Fruit fly (Drosophila melanogaster): ENCODE data around the gene CG3744.

CG3744 gene

DNA sequence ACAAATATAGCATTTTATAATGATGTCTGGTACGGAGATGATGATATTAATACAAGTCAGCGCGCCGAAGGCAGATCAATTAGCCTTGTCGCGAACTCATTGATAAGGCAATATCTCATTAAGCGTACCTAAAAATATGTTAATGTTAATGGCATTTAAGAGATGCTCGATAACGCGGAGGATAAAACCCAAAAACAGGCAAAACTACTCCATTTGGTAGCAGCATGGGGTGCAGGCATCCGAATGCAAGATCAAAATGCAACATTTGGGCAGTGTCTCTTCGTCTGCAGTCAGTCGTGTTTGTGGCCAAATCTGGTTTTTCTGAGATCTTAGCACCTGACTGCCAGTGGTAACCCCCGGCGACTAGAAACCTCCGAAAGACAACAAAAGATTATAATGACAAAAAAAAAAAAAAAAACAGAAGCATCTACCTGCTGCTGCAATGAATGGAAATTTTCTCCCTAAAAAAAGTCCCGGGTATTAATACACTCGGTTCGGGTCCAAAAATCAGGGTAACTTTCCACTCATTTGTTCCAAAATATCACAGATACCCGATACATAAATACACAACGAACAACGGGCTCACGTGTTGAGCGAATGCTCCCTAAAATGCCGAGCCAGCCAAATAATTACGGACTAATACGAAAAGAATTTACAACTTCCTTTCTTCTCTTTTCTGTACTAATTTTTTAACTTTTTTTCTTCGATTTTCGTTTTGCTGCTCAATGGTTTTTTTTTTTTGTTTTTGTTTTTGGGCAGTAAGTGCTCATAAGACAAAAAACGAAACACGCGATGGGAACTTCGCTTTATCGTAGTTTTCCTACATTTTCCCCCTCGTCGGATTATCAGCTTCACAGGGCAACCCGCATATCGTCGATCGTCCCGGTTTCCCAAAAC, 30.3 kb downstream of the CG3744 start (continued):
- 0 out of 2 replicates have a peak, but pooled peaks have one; percentile 30 for TF ChIP-seq CG32772 (GFP tag; IDR thresholded peaks at IDR 0.05)
- no peak for TF ChIP-seq Eip74EF (GFP tag; optimal IDR thresholded peaks at IDR 0.05)
- 0 out of 2 replicates have a peak, but pooled peaks have one; percentile 19 for TF ChIP-seq vvl (GFP tag; IDR thresholded peaks at IDR 0.05)
- TF ChIP-seq pros (GFP tag; optimal IDR thresholded peaks at IDR 0.05), result no peak
- no peak for TF ChIP-seq CG12391 (tag; optimal IDR thresholded peaks at IDR 0.05)
- no peak for TF ChIP-seq CG30431 (GFP tag; optimal IDR thresholded peaks at IDR 0.05)
- TF ChIP-seq CG2889 (GFP tag; IDR thresholded peaks at IDR 0.05), result no peak
- peak; percentile 48 for TF ChIP-seq sens (GFP tag)
- TF ChIP-seq CG10431 (GFP tag; optimal IDR thresholded peaks at IDR 0.05), result no peak
- TF ChIP-seq CG5953 (GFP tag; IDR thresholded peaks at IDR 0.05), result no peak
- TF ChIP-seq CG6175 (GFP tag; IDR thresholded peaks at IDR 0.05), result no peak
- TF ChIP-seq Side (GFP tag; optimal IDR thresholded peaks at IDR 0.05), result no peak
- TF ChIP-seq gcm (GFP tag; optimal IDR thresholded peaks at IDR 0.05), result peak; percentile 76
- TF ChIP-seq btn (GFP tag; optimal IDR thresholded peaks at IDR 0.05), result no peak

DNA sequence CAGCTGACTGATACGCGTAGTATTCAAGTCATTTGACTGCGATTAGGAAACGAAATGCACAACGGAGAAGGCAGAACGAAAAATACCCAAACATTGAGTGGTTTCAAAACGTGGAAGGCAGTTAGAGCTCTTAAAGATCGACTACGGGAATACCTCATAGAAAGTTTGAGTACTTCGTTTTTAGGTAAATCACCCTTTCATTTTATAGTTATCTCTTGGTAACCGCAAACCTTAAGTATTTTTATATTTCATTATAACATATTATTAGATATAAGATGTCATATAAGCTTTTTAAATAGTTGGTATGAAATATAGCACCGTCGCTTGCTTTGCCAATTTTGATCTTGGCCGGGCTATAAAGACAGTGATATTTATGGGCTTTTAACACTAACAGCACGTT, 31.3 kb downstream of the CG3744 start:
- peak; percentile 52 for TF ChIP-seq sens (GFP tag)
- no peak for TF ChIP-seq hkb (optimal IDR thresholded peaks at IDR 0.05)
- no peak for TF ChIP-seq hkb (GFP tag; IDR thresholded peaks at IDR 0.05)
- peak; percentile 2 for TF ChIP-seq dmrt11E (tag; optimal IDR thresholded peaks at IDR 0.05)
- peak; percentile 30 for TF ChIP-seq gem (tag; optimal IDR thresholded peaks at IDR 0.05)
- peak; percentile 4 for TF ChIP-seq D19A (tag; optimal IDR thresholded peaks at IDR 0.05)
- peak; percentile 37 for TF ChIP-seq D19B (GFP tag; optimal IDR thresholded peaks at IDR 0.05)
- TF ChIP-seq tio (GFP tag; optimal IDR thresholded peaks at IDR 0.05), result no peak
- TF ChIP-seq PHDP (tag; optimal IDR thresholded peaks at IDR 0.05), result no peak

DNA sequence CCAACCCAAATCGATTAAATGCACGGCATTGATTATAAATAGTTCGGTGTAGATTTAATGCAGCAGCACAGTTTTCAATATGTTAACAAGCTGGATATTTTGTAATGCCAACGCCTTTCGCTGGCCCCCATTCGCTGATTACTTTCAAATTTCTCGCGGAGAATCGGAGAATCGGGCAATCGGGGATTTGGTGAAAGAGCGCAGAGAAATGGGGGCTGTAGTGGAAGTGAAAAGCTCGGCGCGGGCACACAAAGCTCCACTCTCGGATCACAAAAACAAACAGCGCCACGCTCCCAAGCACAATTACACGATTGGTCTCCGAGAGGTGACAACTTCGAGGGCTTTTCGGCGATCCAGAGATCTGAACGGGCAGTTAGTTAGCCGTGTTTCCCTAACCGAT, 34.8 kb downstream of the CG3744 start, which contains the start of gene Esp:
Gene Esp (plus strand): TSS at position 301 of the 400 bp plus-strand sequence.
- TF ChIP-seq Trl (optimal IDR thresholded peaks at IDR 0.05) (peak in 1 of 2 experiments; percentile 19), Trl (GFP tag; optimal IDR thresholded peaks at IDR 0.05) (no peak), unpg (GFP tag; optimal IDR thresholded peaks at IDR 0.05) (no peak), kni (GFP tag; optimal IDR thresholded peaks at IDR 0.05) (no peak), Deaf1 (tag; optimal IDR thresholded peaks at IDR 0.05) (peak; percentile 53), CG15601 (tag; optimal IDR thresholded peaks at IDR 0.05) (no peak), Aef1 (GFP tag; IDR thresholded peaks at IDR 0.05) (no peak), Opbp (GFP tag; IDR thresholded peaks at IDR 0.05; ENCODE audit: partially characterized antibody) (0 out of 3 replicates have a peak, but pooled peaks have one; percentile 7), sens (GFP tag) (peak; percentile 39)

DNA sequence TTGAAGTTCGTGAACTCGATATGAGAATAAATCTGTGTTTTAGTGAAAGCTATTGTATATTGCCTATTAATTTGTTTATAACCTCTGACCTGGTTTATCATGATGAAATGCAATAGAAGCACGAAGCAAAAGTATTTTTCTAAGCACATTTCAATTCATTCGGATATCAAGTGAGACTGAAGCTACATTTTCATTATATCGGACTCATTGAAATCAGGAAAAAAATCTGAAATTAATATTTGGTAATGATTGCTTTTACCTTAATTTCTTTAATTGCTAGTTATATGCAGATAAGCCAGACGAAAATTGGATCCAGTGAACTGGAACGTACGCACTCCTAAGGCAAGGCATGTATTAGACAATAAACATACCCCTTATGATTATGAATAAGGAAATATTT, 35.4 kb downstream of the CG3744 start, which contains the start of gene CG33658:
Gene CG33658 (minus strand): TSS at position 101 of the 400 bp plus-strand sequence.
- TF ChIP-seq slbo (GFP tag; IDR thresholded peaks at IDR 0.05), result no peak
- TF ChIP-seq CG13624 (GFP tag; optimal IDR thresholded peaks at IDR 0.05), result no peak
- no peak for TF ChIP-seq CG2199 (GFP tag; IDR thresholded peaks at IDR 0.05)
- no peak for TF ChIP-seq Atf-2 (GFP tag; optimal IDR thresholded peaks at IDR 0.05)
- TF ChIP-seq Chrac-16 (GFP tag; optimal IDR thresholded peaks at IDR 0.05), result no peak
- TF ChIP-seq sens (GFP tag), result no peak
- TF ChIP-seq az2 (GFP tag; optimal IDR thresholded peaks at IDR 0.05), result no peak
- no peak for TF ChIP-seq Hand (GFP tag; optimal IDR thresholded peaks at IDR 0.05)

All from whole organism, embryonic.